Fruit fly (Drosophila melanogaster) whole organism, prepupa: ENCODE measurements around the gene Dhdds.

Experiments used
- Blimp-1 ChIP-seq: fragments of 200-800 bp; sonication (Bioruptor generic); optimal IDR thresholded peaks from 3 replicates; lab custom pipeline; 2017; ENCODE audit warnings: missing biosample characterization, missing genetic modification characterization, mild to moderate bottlenecking, moderate library complexity, missing genetic modification reagents
- CG10631 ChIP-seq: fragments of 200-800 bp; sonication (Bioruptor generic); optimal IDR thresholded peaks from 2 replicates; lab custom pipeline; 2016; ENCODE audit warnings: missing biosample characterization, missing genetic modification characterization
- CG10669 ChIP-seq: fragments of 200-800 bp; sonication (Bioruptor generic); optimal IDR thresholded peaks from 3 replicates; lab custom pipeline; 2018; ENCODE audit warnings: missing biosample characterization, mild to moderate bottlenecking, missing genetic modification characterization, moderate library complexity
- CG11294 ChIP-seq: fragments of 200-800 bp; sonication (Bioruptor generic); IDR thresholded peaks from 2 replicates; pipeline ENCODE4 v1.3.6; 2022; ENCODE audit warnings: missing biosample characterization, missing genetic modification characterization
- CG11902 ChIP-seq: fragments of 200-800 bp; sonication (Bioruptor generic); optimal IDR thresholded peaks from 3 replicates; lab custom pipeline; 2016; ENCODE audit warnings: missing biosample characterization, missing genetic modification characterization
- CG15336 ChIP-seq: fragments of 200-800 bp; sonication (Bioruptor generic); IDR thresholded peaks from 2 replicates; pipeline ENCODE4 v1.3.6; 2022; ENCODE audit warnings: missing biosample characterization, missing genetic modification characterization
- CG1621 ChIP-seq: fragments of 200-800 bp; sonication (Bioruptor generic); optimal IDR thresholded peaks from 3 replicates; lab custom pipeline; 2018; ENCODE audit warnings: missing biosample characterization, mild to moderate bottlenecking, missing genetic modification characterization
- CG16779 ChIP-seq: fragments of 200-800 bp; sonication (Bioruptor generic); optimal IDR thresholded peaks from 3 replicates; lab custom pipeline; 2017; ENCODE audit warnings: missing biosample characterization, mild to moderate bottlenecking, missing genetic modification characterization
- CG31627 ChIP-seq: fragments of 200-800 bp; sonication (Bioruptor generic); optimal IDR thresholded peaks from 3 replicates; lab custom pipeline; 2016; ENCODE audit warnings: missing biosample characterization, missing genetic modification characterization
- CG34406 ChIP-seq: fragments of 200-800 bp; sonication (Bioruptor generic); optimal IDR thresholded peaks from 3 replicates; lab custom pipeline; 2016; ENCODE audit warnings: missing biosample characterization, missing genetic modification characterization
- CG4318 ChIP-seq: fragments of 200-800 bp; sonication (Bioruptor generic); optimal IDR thresholded peaks from 3 replicates; lab custom pipeline; 2017; ENCODE audit warnings: missing biosample characterization, mild to moderate bottlenecking, missing genetic modification characterization
- CG6163 ChIP-seq: fragments of 200-800 bp; sonication (Bioruptor generic); IDR thresholded peaks from 3 replicates; pipeline ENCODE4 v1.3.6; 2022; ENCODE audit warnings: missing biosample characterization, missing genetic modification characterization
- CG6276 ChIP-seq: fragments of 200-800 bp; sonication (Bioruptor generic); optimal IDR thresholded peaks from 2 replicates; lab custom pipeline; 2017; ENCODE audit warnings: missing biosample characterization, mild to moderate bottlenecking, missing genetic modification characterization
- CG6792 ChIP-seq: fragments of 200-800 bp; sonication (Bioruptor generic); optimal IDR thresholded peaks from 3 replicates; lab custom pipeline; 2016; ENCODE audit warnings: missing biosample characterization, missing genetic modification characterization
- CG6808 ChIP-seq: fragments of 200-800 bp; sonication (Bioruptor generic); optimal IDR thresholded peaks from 3 replicates; lab custom pipeline; 2017; ENCODE audit warnings: missing biosample characterization, missing genetic modification characterization, mild to moderate bottlenecking, moderate library complexity, missing genetic modification reagents
- CG6854 ChIP-seq: fragments of 200-800 bp; sonication (Bioruptor generic); optimal IDR thresholded peaks from 2 replicates; lab custom pipeline; 2017; ENCODE audit warnings: missing biosample characterization, mild to moderate bottlenecking, missing genetic modification characterization
- CG7368 ChIP-seq: fragments of 200-800 bp; sonication (Bioruptor generic); optimal IDR thresholded peaks from 3 replicates; lab custom pipeline; 2016; ENCODE audit warnings: missing biosample characterization, missing genetic modification characterization
- CG8119 ChIP-seq: fragments of 200-800 bp; sonication (Bioruptor generic); IDR thresholded peaks from 3 replicates; pipeline ENCODE4 v1.3.6; 2022; ENCODE audit warnings: missing biosample characterization, missing genetic modification characterization
- CG8319 ChIP-seq: fragments of 200-800 bp; sonication (Bioruptor generic); optimal IDR thresholded peaks from 3 replicates; lab custom pipeline; 2016; ENCODE audit warnings: missing biosample characterization, missing genetic modification characterization
- CG8632 ChIP-seq: fragments of 200-800 bp; sonication (Bioruptor generic); optimal IDR thresholded peaks from 3 replicates; lab custom pipeline; 2016; ENCODE audit warnings: missing biosample characterization, missing genetic modification characterization
- Eip75B ChIP-seq: fragments of 200-800 bp; sonication (Bioruptor generic); optimal IDR thresholded peaks from 3 replicates; lab custom pipeline; 2016; ENCODE audit warnings: missing biosample characterization, missing genetic modification characterization
- Ets96B ChIP-seq: fragments of 200-800 bp; optimal IDR thresholded peaks from 2 replicates; lab custom pipeline; 2019; ENCODE audit warnings: missing biosample characterization, mild to moderate bottlenecking, missing genetic modification characterization, moderate library complexity
- Hr4 ChIP-seq: fragments of 200-800 bp; sonication (Bioruptor generic); optimal IDR thresholded peaks from 3 replicates; lab custom pipeline; 2016; ENCODE audit warnings: missing biosample characterization, missing genetic modification characterization
- Lpt ChIP-seq: fragments of 200-800 bp; sonication (Bioruptor generic); optimal IDR thresholded peaks from 3 replicates; lab custom pipeline; 2016; ENCODE audit warnings: missing biosample characterization, missing genetic modification characterization
- Met ChIP-seq: fragments of 200-800 bp; sonication (Bioruptor generic); optimal IDR thresholded peaks from 3 replicates; lab custom pipeline; 2016; ENCODE audit warnings: missing biosample characterization, missing genetic modification characterization
- OdsH ChIP-seq: fragments of 200-800 bp; sonication (Bioruptor generic); optimal IDR thresholded peaks from 3 replicates; lab custom pipeline; 2016; ENCODE audit warnings: missing biosample characterization, missing genetic modification characterization
- Smox ChIP-seq: fragments of 200-800 bp; sonication (Bioruptor generic); optimal IDR thresholded peaks from 3 replicates; lab custom pipeline; 2016; ENCODE audit warnings: missing biosample characterization, missing genetic modification characterization
- Sox102F ChIP-seq: fragments of 200-800 bp; sonication (Bioruptor generic); optimal IDR thresholded peaks from 2 replicates; lab custom pipeline; 2016; ENCODE audit warnings: missing biosample characterization, mild to moderate bottlenecking, missing genetic modification characterization
- Sox15 ChIP-seq: fragments of 200-800 bp; sonication (Bioruptor generic); optimal IDR thresholded peaks from 3 replicates; lab custom pipeline; 2016; ENCODE audit warnings: missing biosample characterization, missing genetic modification characterization
- achi ChIP-seq: fragments of 200-800 bp; sonication (Bioruptor generic); optimal IDR thresholded peaks from 3 replicates; lab custom pipeline; 2016; ENCODE audit warnings: missing biosample characterization, missing genetic modification characterization
- acj6 ChIP-seq: fragments of 200-800 bp; sonication (Bioruptor generic); optimal IDR thresholded peaks from 3 replicates; lab custom pipeline; 2016; ENCODE audit warnings: missing biosample characterization, missing genetic modification characterization
- cyc ChIP-seq: fragments of 200-800 bp; sonication (Bioruptor generic); optimal IDR thresholded peaks from 3 replicates; lab custom pipeline; 2016; ENCODE audit warnings: missing biosample characterization, missing genetic modification characterization
- dac ChIP-seq: fragments of 200-800 bp; sonication (Bioruptor generic); optimal IDR thresholded peaks from 2 replicates; lab custom pipeline; 2017; ENCODE audit warnings: missing biosample characterization, mild to moderate bottlenecking, missing genetic modification characterization
- dsx ChIP-seq: fragments of 200-800 bp; optimal IDR thresholded peaks from 3 replicates; lab custom pipeline; 2019; ENCODE audit warnings: missing biosample characterization, mild to moderate bottlenecking, missing genetic modification characterization, moderate library complexity; ENCODE audit not compliant: poor library complexity, severe bottlenecking
- eg ChIP-seq: fragments of 200-800 bp; sonication (Bioruptor generic); IDR thresholded peaks from 3 replicates; pipeline ENCODE4 v1.3.6; 2022; ENCODE audit warnings: missing biosample characterization, missing genetic modification characterization
- esn ChIP-seq: fragments of 200-800 bp; sonication (Bioruptor generic); optimal IDR thresholded peaks from 2 replicates; lab custom pipeline; 2016; ENCODE audit warnings: missing biosample characterization, mild to moderate bottlenecking, missing genetic modification characterization, moderate library complexity
- fd59A ChIP-seq: fragments of 200-800 bp; sonication (Bioruptor generic); optimal IDR thresholded peaks from 2 replicates; lab custom pipeline; 2017; ENCODE audit warnings: missing biosample characterization, mild to moderate bottlenecking, missing genetic modification characterization, missing genetic modification reagents
- fd85E ChIP-seq: fragments of 200-800 bp; sonication (Bioruptor generic); optimal IDR thresholded peaks from 3 replicates; lab custom pipeline; 2016; ENCODE audit warnings: missing biosample characterization, missing genetic modification characterization
- fkh ChIP-seq: fragments of 200-800 bp; sonication (Bioruptor generic); optimal IDR thresholded peaks from 3 replicates; lab custom pipeline; 2017; ENCODE audit warnings: missing biosample characterization, mild to moderate bottlenecking, missing genetic modification characterization, moderate library complexity
- lz ChIP-seq: fragments of 200-800 bp; sonication (Bioruptor generic); optimal IDR thresholded peaks from 3 replicates; lab custom pipeline; 2016; ENCODE audit warnings: missing biosample characterization, missing genetic modification characterization
- net ChIP-seq: fragments of 200-800 bp; sonication (Bioruptor generic); optimal IDR thresholded peaks from 3 replicates; lab custom pipeline; 2016; ENCODE audit warnings: missing biosample characterization, missing genetic modification characterization
- pdm3 ChIP-seq: fragments of 200-800 bp; sonication (Bioruptor generic); optimal IDR thresholded peaks from 3 replicates; lab custom pipeline; 2016; ENCODE audit warnings: missing biosample characterization, missing genetic modification characterization
- salr ChIP-seq, 2 experiments: fragments of 200-800 bp; sonication (Bioruptor generic); optimal IDR thresholded peaks; 3 replicates each; lab custom pipeline; 2016 to 2018; ENCODE audit warnings: missing biosample characterization in 2 of 2, missing genetic modification characterization in 2 of 2, mild to moderate bottlenecking in 1 of 2
- spab ChIP-seq: fragments of 200-800 bp; sonication (Bioruptor generic); optimal IDR thresholded peaks from 2 replicates; lab custom pipeline; 2017; ENCODE audit warnings: missing biosample characterization, mild to moderate bottlenecking, missing genetic modification characterization, missing genetic modification reagents
- ss ChIP-seq, 2 experiments: fragments of 200-800 bp; sonication (Bioruptor generic); optimal IDR thresholded peaks; 2 replicates in 1 of 2; 3 replicates in 1 of 2; lab custom pipeline; 2017 to 2018; ENCODE audit warnings: mild to moderate bottlenecking in 2 of 2, missing biosample characterization in 2 of 2, missing genetic modification characterization in 2 of 2, moderate library complexity in 1 of 2
- svp ChIP-seq: fragments of 200-800 bp; sonication (Bioruptor generic); peaks from one replicate; lab custom pipeline; 2016; ENCODE audit warnings: missing biosample characterization, missing genetic modification characterization
- topi ChIP-seq: fragments of 200-800 bp; sonication (Bioruptor generic); optimal IDR thresholded peaks from 3 replicates; lab custom pipeline; 2016; ENCODE audit warnings: missing biosample characterization, missing genetic modification characterization
- vri ChIP-seq: fragments of 200-800 bp; sonication (Bioruptor generic); optimal IDR thresholded peaks from 3 replicates; lab custom pipeline; 2016; ENCODE audit warnings: missing biosample characterization, mild to moderate bottlenecking, missing genetic modification characterization

Gene Dhdds

DNA sequence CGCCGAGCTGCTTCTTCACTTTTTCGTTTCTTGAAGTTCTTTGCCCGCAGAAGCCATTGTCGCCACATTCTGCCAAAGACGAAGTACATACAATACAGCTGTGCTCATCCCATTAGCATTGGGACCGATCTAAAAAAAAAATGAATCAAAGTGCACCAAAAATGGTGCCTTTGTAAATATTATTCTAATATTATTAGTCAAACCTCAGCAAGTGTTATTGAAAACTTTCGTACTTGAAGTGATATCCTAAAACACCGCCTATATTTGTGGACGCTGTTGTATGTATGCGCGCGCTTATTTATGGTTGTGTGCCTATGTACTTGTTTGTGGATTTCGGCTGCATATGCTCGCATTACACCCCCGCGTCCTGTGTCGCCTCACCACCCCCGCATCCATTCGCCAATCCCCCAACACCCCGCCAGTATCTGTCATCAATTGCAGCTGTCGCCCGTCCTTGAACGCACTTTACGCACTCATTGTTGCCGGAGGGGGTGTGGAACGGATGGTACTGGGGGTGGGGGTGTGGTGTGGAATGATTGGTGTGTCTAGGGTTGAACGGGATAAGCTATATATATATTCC is 39.3 kb upstream of the Dhdds start (continued):
- peak; percentile 93 for TF ChIP-seq CG10669 (GFP tag; lab: Kevin White, UChicago)
- peak; percentile 88 for TF ChIP-seq spab
- peak; percentile 74 for TF ChIP-seq CG8319
- TF ChIP-seq Blimp-1 (GFP tag; lab: Kevin White, UChicago) = peak; percentile 67
- peak; percentile 92 for TF ChIP-seq CG6808 (GFP tag; lab: Kevin White, UChicago)
- peak; percentile 95 for TF ChIP-seq CG6163 (GFP tag; lab: Robert Waterston, UW)
- peak; percentile 85 for TF ChIP-seq CG31627
- TF ChIP-seq fkh (GFP tag; lab: Kevin White, UChicago) = peak; percentile 38

DNA sequence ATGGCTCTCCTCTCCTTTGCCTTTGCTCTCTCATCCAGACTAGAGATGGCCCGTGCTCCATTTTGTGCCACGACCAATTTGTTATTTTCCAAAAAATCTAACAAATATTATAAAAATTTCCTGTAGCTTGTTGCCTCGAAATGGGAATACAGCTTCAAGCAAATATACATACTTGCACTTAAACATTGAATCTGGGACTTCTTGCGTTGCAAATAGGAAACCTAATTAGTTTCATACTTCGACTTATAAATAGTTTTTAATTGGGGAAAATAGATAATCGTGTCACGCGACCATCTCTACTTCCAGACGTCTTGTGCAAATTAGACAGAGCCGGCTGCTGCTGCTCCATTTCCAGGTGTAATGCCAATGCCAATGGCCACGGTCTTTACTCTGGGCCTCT is 37.2 kb upstream of the Dhdds start:
- TF ChIP-seq CG11294 (GFP tag; lab: Robert Waterston, UW) = peak; percentile 28; the same call in 1 of the 2 replicates
- TF ChIP-seq CG31627 = peak; percentile 81
- peak; percentile 89 for TF ChIP-seq svp (GFP tag; lab: Kevin White, UChicago)
- peak; percentile 51 for TF ChIP-seq CG16779 (tag; lab: Kevin White, UChicago)
- peak; percentile 71 for TF ChIP-seq CG6163 (GFP tag; lab: Robert Waterston, UW)
- peak; percentile 79 for TF ChIP-seq CG15336 (GFP tag; lab: Robert Waterston, UW)
- peak; percentile 87 for TF ChIP-seq Eip75B (GFP tag; lab: Kevin White, UChicago)
- TF ChIP-seq eg = peak; percentile 67
- TF ChIP-seq vri (GFP tag; lab: Kevin White, UChicago) = peak; percentile 71
- TF ChIP-seq CG8632 (GFP tag; lab: Kevin White, UChicago) = peak; percentile 80
- peak; percentile 90 for TF ChIP-seq topi (GFP tag; lab: Kevin White, UChicago)
- TF ChIP-seq Sox102F (GFP tag; lab: Kevin White, UChicago) = peak; percentile 84
- TF ChIP-seq salr (GFP tag; optimal IDR thresholded peaks at IDR 0.05; lab: Kevin White, UChicago) = peak; percentile 78 to 80
- TF ChIP-seq CG34406 = peak; percentile 70
- TF ChIP-seq spab = peak; percentile 74
- peak; percentile 77 for TF ChIP-seq dac (GFP tag; lab: Kevin White, UChicago)
- TF ChIP-seq acj6 (GFP tag; lab: Kevin White, UChicago) = peak; percentile 86
- TF ChIP-seq CG4318 (GFP tag; lab: Kevin White, UChicago) = peak; percentile 83
- TF ChIP-seq fd85E (GFP tag; lab: Kevin White, UChicago) = peak; percentile 15
- TF ChIP-seq CG8119 (GFP tag; lab: Robert Waterston, UW) = peak; percentile 84
- TF ChIP-seq Lpt (GFP tag; lab: Kevin White, UChicago) = peak; percentile 66
- peak; percentile 81 for TF ChIP-seq CG6276 (GFP tag; lab: Kevin White, UChicago)
- peak; percentile 16 for TF ChIP-seq CG6854 (GFP tag; lab: Kevin White, UChicago)
- peak; percentile 82 for TF ChIP-seq cyc (GFP tag; lab: Kevin White, UChicago)
- peak; percentile 85 for TF ChIP-seq CG10669 (GFP tag; lab: Kevin White, UChicago)
- TF ChIP-seq lz (GFP tag; lab: Kevin White, UChicago) = peak; percentile 84
- TF ChIP-seq Sox15 (GFP tag; lab: Kevin White, UChicago) = peak; percentile 76
- peak; percentile 83 for TF ChIP-seq achi
- TF ChIP-seq Met (GFP tag; lab: Kevin White, UChicago) = peak; percentile 87
- peak; percentile 80 for TF ChIP-seq Hr4 (GFP tag; lab: Kevin White, UChicago)
- TF ChIP-seq Smox (GFP tag; lab: Kevin White, UChicago) = peak; percentile 82
- peak; percentile 78 to 80 for TF ChIP-seq ss (GFP tag; optimal IDR thresholded peaks at IDR 0.05; lab: Kevin White, UChicago)
- TF ChIP-seq CG7368 (GFP tag; lab: Kevin White, UChicago) = peak; percentile 76
- peak; percentile 78 for TF ChIP-seq CG1621
- TF ChIP-seq fd59A = peak; percentile 85
- peak; percentile 87 for TF ChIP-seq CG6808 (GFP tag; lab: Kevin White, UChicago)
- TF ChIP-seq CG11902 = peak; percentile 68
- peak; percentile 88 for TF ChIP-seq esn
- peak; percentile 88 for TF ChIP-seq CG10631 (GFP tag; lab: Kevin White, UChicago)
- peak; percentile 82 for TF ChIP-seq dsx
- TF ChIP-seq pdm3 = peak; percentile 89
- TF ChIP-seq CG6792 = peak; percentile 72
- TF ChIP-seq net (GFP tag; lab: Kevin White, UChicago) = peak; percentile 85
- peak; percentile 88 for TF ChIP-seq OdsH
- peak; percentile 22 for TF ChIP-seq Blimp-1 (GFP tag; lab: Kevin White, UChicago)
- TF ChIP-seq Ets96B (tag; lab: Kevin White, UChicago) = peak; percentile 85
